Worm (Caenorhabditis elegans) whole organism, L4 larva: Measurements from ENCODE around the gene M03C11.6.

Experiments
- F10B5.3 ChIP-seq: sonication (generic microtip); optimal IDR thresholded peaks from 2 replicates; lab custom pipeline; 2016; ENCODE audit warnings: mild to moderate bottlenecking, missing genetic modification characterization, missing compliant biosample characterization
- F37D6.2 ChIP-seq: sonication (generic microtip); optimal IDR thresholded peaks from 2 replicates; lab custom pipeline; 2016; ENCODE audit warnings: mild to moderate bottlenecking, missing genetic modification characterization, missing compliant biosample characterization
- F49E8.2 ChIP-seq: sonication (generic microtip); optimal IDR thresholded peaks from 2 replicates; lab custom pipeline; 2016; ENCODE audit warnings: missing compliant biosample characterization, mild to moderate bottlenecking, missing genetic modification characterization, borderline replicate concordance
- Y48G9A.11 ChIP-seq: fragments of 200-800 bp; sonication (Bioruptor generic); IDR thresholded peaks from 2 replicates; pipeline ENCODE4 v1.3.6; 2022; ENCODE audit warnings: missing genetic modification reagents, missing genetic modification characterization, missing compliant biosample characterization
- Y75B8A.6 ChIP-seq: fragments of 200-800 bp; sonication (Bioruptor generic); IDR thresholded peaks from 2 replicates; pipeline ENCODE4 v1.3.6; 2022; ENCODE audit warnings: missing genetic modification reagents, missing genetic modification characterization, missing compliant biosample characterization
- attf-4 ChIP-seq: sonication (generic microtip); optimal IDR thresholded peaks from 3 replicates; lab custom pipeline; 2017; ENCODE audit warnings: missing biosample characterization, missing genetic modification characterization
- ceh-20 ChIP-seq: fragments of 200-800 bp; sonication (Bioruptor generic); IDR thresholded peaks from 2 replicates; pipeline ENCODE4 v1.3.6; 2022; ENCODE audit warnings: missing genetic modification reagents, missing genetic modification characterization, missing compliant biosample characterization
- ceh-44 ChIP-seq: fragments of 200-800 bp; sonication (Bioruptor generic); IDR thresholded peaks from 2 replicates; pipeline ENCODE4 v1.3.6; 2022; ENCODE audit warnings: missing genetic modification reagents, missing genetic modification characterization, missing compliant biosample characterization
- ceh-82 ChIP-seq: sonication (generic microtip); optimal IDR thresholded peaks from 2 replicates; lab custom pipeline; 2017; ENCODE audit warnings: missing biosample characterization, missing genetic modification characterization
- daf-12 ChIP-seq: fragments of 150-350 bp; optimal IDR thresholded peaks from 2 replicates; lab custom pipeline; 2014; ENCODE audit warnings: missing biosample characterization, missing genetic modification reagents, missing genetic modification characterization
- daf-16 ChIP-seq, 3 experiments: sonication (generic microtip); optimal IDR thresholded peaks; 2 replicates each; lab custom pipeline; 2016 to 2017; ENCODE audit warnings: missing genetic modification characterization in 3 of 3, missing genetic modification reagents in 3 of 3, mild to moderate bottlenecking in 2 of 3, missing compliant biosample characterization in 2 of 3, missing biosample characterization in 1 of 3, moderate library complexity in 1 of 3
- daf-8 ChIP-seq: fragments of 200-800 bp; sonication (Bioruptor generic); IDR thresholded peaks from 2 replicates; pipeline ENCODE4 v1.3.6; 2022; ENCODE audit warnings: missing genetic modification characterization, missing compliant biosample characterization
- dmd-6 ChIP-seq: fragments of 200-800 bp; sonication (Bioruptor generic); IDR thresholded peaks from 2 replicates; pipeline ENCODE4 v1.3.6; 2022; ENCODE audit warnings: missing genetic modification reagents, missing genetic modification characterization, missing compliant biosample characterization
- dpl-1 ChIP-seq: fragments of 150-350 bp; optimal IDR thresholded peaks from 2 replicates; lab custom pipeline; 2014; ENCODE audit warnings: missing biosample characterization, missing genetic modification reagents, missing genetic modification characterization
- duxl-1 ChIP-seq: sonication (generic microtip); optimal IDR thresholded peaks from 2 replicates; lab custom pipeline; 2016; ENCODE audit warnings: mild to moderate bottlenecking, missing genetic modification characterization, moderate library complexity, missing compliant biosample characterization; ENCODE audit not compliant: poor library complexity
- dve-1 ChIP-seq: sonication (generic microtip); optimal IDR thresholded peaks from 2 replicates; lab custom pipeline; 2017; ENCODE audit warnings: antibody characterized with exemption, mild to moderate bottlenecking, missing genetic modification characterization, missing compliant biosample characterization; ENCODE audit not compliant: insufficient read depth
- hif-1 ChIP-seq, 2 experiments: sonication (generic microtip); optimal IDR thresholded peaks; 2 replicates each; lab custom pipeline; 2016 to 2017; ENCODE audit warnings: missing compliant biosample characterization in 2 of 2, missing genetic modification characterization in 2 of 2, missing genetic modification reagents in 2 of 2, missing genotype in 2 of 2, mild to moderate bottlenecking in 1 of 2
- hlh-11 ChIP-seq: fragments of 200-800 bp; sonication (Bioruptor generic); optimal IDR thresholded peaks from 2 replicates; lab custom pipeline; 2018; ENCODE audit warnings: mild to moderate bottlenecking, missing genetic modification characterization, missing compliant biosample characterization
- hlh-30 ChIP-seq: sonication (generic microtip); optimal IDR thresholded peaks from 2 replicates; lab custom pipeline; 2017; ENCODE audit warnings: antibody characterized with exemption, mild to moderate bottlenecking, missing genetic modification characterization, missing compliant biosample characterization; ENCODE audit not compliant: insufficient read depth
- hmg-1.1 ChIP-seq: fragments of 200-800 bp; sonication (Bioruptor generic); IDR thresholded peaks from 2 replicates; pipeline ENCODE4 v1.3.6; 2022; ENCODE audit warnings: missing genetic modification reagents, missing genetic modification characterization, missing compliant biosample characterization
- jun-1 ChIP-seq: fragments of 150-350 bp; optimal IDR thresholded peaks from 2 replicates; lab custom pipeline; 2014; ENCODE audit warnings: missing biosample characterization, missing genetic modification reagents, missing genetic modification characterization
- lin-13 ChIP-seq: fragments of 150-350 bp; optimal IDR thresholded peaks from 2 replicates; lab custom pipeline; 2014; ENCODE audit warnings: missing biosample characterization, missing genetic modification reagents, missing genetic modification characterization
- lin-29 ChIP-seq: fragments of 200-800 bp; sonication (Bioruptor generic); IDR thresholded peaks from 2 replicates; pipeline ENCODE4 v1.3.6; 2022; ENCODE audit warnings: missing genetic modification reagents, missing genetic modification characterization, missing compliant biosample characterization
- lsy-2 ChIP-seq, 2 experiments: fragments of 150-350 bp in 1 of 2; sonication (generic microtip) in 1 of 2; optimal IDR thresholded peaks; 2 replicates each; lab custom pipeline; 2014 to 2017; ENCODE audit warnings: missing biosample characterization in 2 of 2, missing genetic modification characterization in 2 of 2
- mep-1 ChIP-seq: fragments of 150-350 bp; sonication (generic microtip); optimal IDR thresholded peaks from 3 replicates; lab custom pipeline; 2014; ENCODE audit warnings: missing biosample characterization, missing genetic modification characterization
- mes-2 ChIP-seq: sonication (generic microtip); optimal IDR thresholded peaks from 2 replicates; lab custom pipeline; 2016; ENCODE audit warnings: missing genotype, mild to moderate bottlenecking, missing genetic modification characterization, missing compliant biosample characterization; ENCODE audit not compliant: poor library complexity, severe bottlenecking
- mxl-2 ChIP-seq: fragments of 200-800 bp; sonication (Bioruptor generic); conservative IDR thresholded peaks from 2 replicates; pipeline ENCODE4 v1.3.6; 2022; ENCODE audit warnings: missing genetic modification reagents, missing genetic modification characterization, missing compliant biosample characterization
- nhr-10 ChIP-seq: fragments of 150-350 bp; optimal IDR thresholded peaks from 2 replicates; lab custom pipeline; 2014; ENCODE audit warnings: missing biosample characterization, missing genetic modification characterization
- nhr-102 ChIP-seq: sonication (generic microtip); optimal IDR thresholded peaks from 2 replicates; lab custom pipeline; 2016; ENCODE audit warnings: mild to moderate bottlenecking, missing genetic modification characterization, moderate library complexity, missing compliant biosample characterization
- nhr-111 ChIP-seq: fragments of 200-800 bp; sonication (Bioruptor generic); optimal IDR thresholded peaks from 2 replicates; lab custom pipeline; 2018; ENCODE audit warnings: mild to moderate bottlenecking, missing genetic modification characterization, missing compliant biosample characterization
- nhr-28 ChIP-seq: fragments of 150-350 bp; optimal IDR thresholded peaks from 2 replicates; lab custom pipeline; 2014; ENCODE audit warnings: missing biosample characterization, missing genetic modification characterization
- nhr-41 ChIP-seq: fragments of 200-800 bp; sonication (Bioruptor generic); IDR thresholded peaks from 2 replicates; pipeline ENCODE4 v1.3.6; 2022; ENCODE audit warnings: missing genetic modification reagents, missing genetic modification characterization, missing compliant biosample characterization
- pha-4 ChIP-seq, 2 experiments: fragments of 150-350 bp in 1 of 2; fragments of 200-800 bp in 1 of 2; sonication (Bioruptor generic) in 1 of 2; IDR thresholded peaks in 1 of 2; optimal IDR thresholded peaks in 1 of 2; 2 replicates each; pipeline versions ENCODE4 v1.3.6 to Lab custom; 2014 to 2022; ENCODE audit warnings: missing genetic modification characterization in 2 of 2, missing genetic modification reagents in 2 of 2, missing biosample characterization in 1 of 2, missing compliant biosample characterization in 1 of 2
- php-3 ChIP-seq: fragments of 200-800 bp; sonication (Bioruptor generic); IDR thresholded peaks from 2 replicates; pipeline ENCODE4 v1.3.6; 2022; ENCODE audit warnings: missing genetic modification reagents, missing genetic modification characterization, missing compliant biosample characterization
- set-16 ChIP-seq: fragments of 200-800 bp; sonication (Bioruptor generic); IDR thresholded peaks from 2 replicates; pipeline ENCODE4 v1.3.6; 2022; ENCODE audit warnings: missing genetic modification reagents, missing genetic modification characterization, missing compliant biosample characterization
- skn-1 ChIP-seq: fragments of 150-350 bp; optimal IDR thresholded peaks from 2 replicates; lab custom pipeline; 2014; ENCODE audit warnings: missing biosample characterization, missing genetic modification characterization
- snpc-1.2 ChIP-seq: fragments of 200-800 bp; sonication (Bioruptor generic); IDR thresholded peaks from 2 replicates; pipeline ENCODE4 v1.3.6; 2022; ENCODE audit warnings: missing genetic modification reagents, missing genetic modification characterization, missing compliant biosample characterization
- snpc-4 ChIP-seq: fragments of 150-350 bp; optimal IDR thresholded peaks from 2 replicates; lab custom pipeline; 2014; ENCODE audit warnings: missing biosample characterization, missing genetic modification characterization
- spr-1 ChIP-seq: sonication (generic microtip); optimal IDR thresholded peaks from 2 replicates; lab custom pipeline; 2016; ENCODE audit warnings: mild to moderate bottlenecking, missing genetic modification characterization, missing compliant biosample characterization
- unc-130 ChIP-seq: sonication (generic microtip); optimal IDR thresholded peaks from 2 replicates; lab custom pipeline; 2016; ENCODE audit warnings: missing genetic modification reagents, missing genetic modification characterization, missing compliant biosample characterization
- unc-39 ChIP-seq: sonication (generic microtip); optimal IDR thresholded peaks from 2 replicates; lab custom pipeline; 2017; ENCODE audit warnings: missing biosample characterization, missing genetic modification characterization
- ztf-7 ChIP-seq: fragments of 150-350 bp; optimal IDR thresholded peaks from 2 replicates; lab custom pipeline; 2014; ENCODE audit warnings: missing biosample characterization, missing genetic modification characterization

Gene M03C11.6

ce11 chrIII:10423906-10424305, at the start of gene M03C11.6:
M03C11.6 (minus strand) TSS chrIII:10424006.
- TF ChIP-seq nhr-10 (no peak), pha-4 (GFP tag; IDR thresholded peaks at IDR 0.05; lab: Robert Waterston, UW) (no peak), pha-4 (tag; optimal IDR thresholded peaks at IDR 0.05; lab: Kevin White, UChicago) (no peak), attf-4 (tag; lab: Kevin White, UChicago) (no peak), Y48G9A.11 (GFP tag; lab: Robert Waterston, UW) (no peak), F49E8.2 (tag; lab: Kevin White, UChicago) (no peak), unc-130 (GFP tag; lab: Kevin White, UChicago) (no peak), daf-12 (tag; lab: Kevin White, UChicago) (no peak), hlh-11 (tag; lab: Kevin White, UChicago) (no peak), duxl-1 (no peak), set-16 (GFP tag; lab: Robert Waterston, UW) (no peak)
- TF ChIP-seq, all 104 proteins: peak for 0

- TF ChIP-seq unc-39 (tag; lab: Kevin White, UChicago) (no peak), dpl-1 (GFP tag; lab: Kevin White, UChicago) (no peak), nhr-28 (tag; lab: Kevin White, UChicago) (peak; percentile 2), lsy-2 (tag; optimal IDR thresholded peaks at IDR 0.05; lab: Kevin White, UChicago) (peak in 1 of 2 experiments; percentile 42), dve-1 (peak; percentile 5), hlh-30 (peak; percentile 72), mes-2 (peak; percentile 23), daf-16 (GFP tag; optimal IDR thresholded peaks at IDR 0.05; lab: Kevin White, UChicago) (no peak), daf-16 (tag; optimal IDR thresholded peaks at IDR 0.05; lab: Kevin White, UChicago) (peak; percentile 11)
- TF ChIP-seq, all 104 proteins: peak for 6
These were observed 47.1 kb upstream of the M03C11.6 start, which contains the start of gene cul-1 for ce11 chrIII:10470927-10471326. cul-1 (plus strand) TSS chrIII:10471237.

DNA sequence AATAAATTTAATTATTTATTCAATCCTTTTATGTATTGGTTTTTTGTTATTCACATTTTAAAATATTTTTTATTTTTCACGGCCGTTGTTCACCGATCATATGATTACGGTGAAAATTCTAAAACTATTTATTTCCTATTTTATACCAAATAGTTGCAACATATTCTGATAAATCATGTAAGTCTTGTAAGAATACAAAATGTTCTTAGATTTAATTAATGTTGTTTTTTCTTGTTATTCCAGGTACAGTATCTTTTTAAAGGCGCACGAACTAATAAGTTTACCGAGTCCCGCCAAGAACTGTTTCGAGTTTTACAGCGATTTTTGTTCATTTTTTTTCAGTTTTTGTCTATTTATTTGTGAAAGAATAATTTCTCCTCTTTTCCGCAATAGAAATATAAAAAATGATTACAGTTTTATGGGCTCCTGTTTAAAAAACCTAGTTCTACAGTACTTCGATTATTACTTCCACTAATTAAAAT, 45.8 kb upstream of the M03C11.6 start, which contains the start of gene D2045.5:
Gene D2045.5, minus strand, starts transcription at position 51 of the 482 bp plus-strand sequence.
- TF ChIP-seq F37D6.2 (tag; lab: Kevin White, UChicago) (no peak), jun-1 (no peak), ceh-20 (GFP tag; lab: Robert Waterston, UW) (no peak), pha-4 (GFP tag; IDR thresholded peaks at IDR 0.05; lab: Robert Waterston, UW) (no peak), pha-4 (tag; optimal IDR thresholded peaks at IDR 0.05; lab: Kevin White, UChicago) (no peak), mes-2 (no peak), lin-13 (no peak), php-3 (no peak), ceh-44 (GFP tag; lab: Robert Waterston, UW) (no peak), F10B5.3 (no peak)

- TF ChIP-seq ztf-7 (no peak), hlh-30 (no peak), hmg-1.1 (GFP tag; lab: Robert Waterston, UW) (no peak), set-16 (GFP tag; lab: Robert Waterston, UW) (peak; percentile 87), unc-130 (GFP tag; lab: Kevin White, UChicago) (no peak), ceh-82 (tag; lab: Kevin White, UChicago) (no peak), mxl-2 (GFP tag; lab: Robert Waterston, UW) (no peak), lin-29 (GFP tag; lab: Robert Waterston, UW) (0 out of 2 replicates have a peak, but pooled peaks have one; percentile 8)
These were observed 40.6 kb upstream of the M03C11.6 start for ce11 chrIII:10464455-10464854.

DNA sequence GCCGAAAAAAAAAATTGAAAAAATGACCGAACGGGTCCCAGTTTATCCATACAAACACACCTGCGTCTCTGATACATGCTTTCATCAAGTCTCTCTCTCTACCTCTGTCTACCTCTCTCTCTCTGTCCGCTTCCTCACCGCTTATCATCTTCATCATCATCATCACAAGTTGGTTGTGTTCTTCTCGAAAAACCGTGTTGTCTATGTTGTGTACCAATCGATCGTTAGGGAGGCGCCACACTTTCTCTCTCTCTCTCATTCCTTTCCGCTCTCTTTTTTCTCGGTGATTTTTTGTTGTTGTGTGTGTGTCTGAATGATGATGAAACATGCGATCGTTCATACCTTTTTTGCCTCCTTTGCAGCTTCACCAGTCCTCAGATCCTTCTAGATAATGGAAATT, 39.8 kb upstream of the M03C11.6 start:
- TF ChIP-seq mes-2 (peak; percentile 50), hif-1 (tag; optimal IDR thresholded peaks at IDR 0.05; lab: Kevin White, UChicago) (peak in 1 of 2 experiments; percentile 29), nhr-111 (GFP tag; lab: Kevin White, UChicago) (no peak), Y75B8A.6 (GFP tag; lab: Robert Waterston, UW) (no peak), nhr-41 (GFP tag; lab: Robert Waterston, UW) (no peak), mep-1 (peak; percentile 64), nhr-102 (tag; lab: Kevin White, UChicago) (no peak), skn-1 (tag; lab: Kevin White, UChicago) (no peak), snpc-1.2 (GFP tag; lab: Robert Waterston, UW) (no peak), daf-8 (no peak), spr-1 (peak; percentile 30), daf-16 (GFP tag; optimal IDR thresholded peaks at IDR 0.05; lab: Kevin White, UChicago) (no peak), daf-16 (tag; optimal IDR thresholded peaks at IDR 0.05; lab: Kevin White, UChicago) (peak; percentile 95), php-3 (no peak), snpc-4 (tag; lab: Kevin White, UChicago) (no peak), dmd-6 (GFP tag; lab: Robert Waterston, UW) (peak; percentile 33)
